Worm (Caenorhabditis elegans): ENCODE data around the gene srlf-23.

srlf-23 gene

DNA sequence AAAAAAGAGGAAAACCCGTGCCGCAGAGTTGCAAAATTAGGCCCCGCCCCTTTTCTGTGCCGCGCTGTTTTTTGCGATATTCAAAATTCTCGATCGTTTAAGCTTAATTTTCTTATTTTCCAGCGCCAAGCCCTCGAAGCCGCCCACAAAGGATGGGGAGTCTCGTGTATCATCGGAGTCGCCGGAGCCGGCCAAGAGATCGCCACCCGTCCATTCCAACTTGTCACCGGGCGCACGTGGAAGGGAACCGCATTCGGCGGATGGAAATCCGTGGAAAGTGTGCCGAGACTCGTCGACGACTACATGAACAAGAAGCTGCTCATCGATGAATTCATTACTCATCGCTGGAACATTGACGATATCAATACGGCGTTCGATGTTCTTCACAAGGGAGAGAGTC, 22.4 kb upstream of the srlf-23 start:
- TF ChIP-seq F37B4.10 (GFP tag; IDR thresholded peaks at IDR 0.05), result peak; percentile 92; the same call in 1 of the 2 replicates
- TF ChIP-seq ceh-91 (GFP tag; IDR thresholded peaks at IDR 0.05), result no peak

ce11 chrV:911474-911873, 18.1 kb upstream of the srlf-23 start, which contains the start of gene adh-5:
TSS of gene adh-5 (plus strand) at chrV:911774.
- no peak for TF ChIP-seq hmg-1.2 (GFP tag; IDR thresholded peaks at IDR 0.05)
- TF ChIP-seq him-1 (tag; optimal IDR thresholded peaks at IDR 0.05), result no peak
- TF ChIP-seq ztf-25 (GFP tag; IDR thresholded peaks at IDR 0.05), result no peak
- no peak for TF ChIP-seq bed-2 (GFP tag; IDR thresholded peaks at IDR 0.05)
- TF ChIP-seq egrh-3 (GFP tag; IDR thresholded peaks at IDR 0.05), result no peak
- no peak for TF ChIP-seq attf-3 (GFP tag; conservative IDR thresholded peaks at IDR 0.05)
- TF ChIP-seq somi-1 (GFP tag; optimal IDR thresholded peaks at IDR 0.05), result no peak

DNA sequence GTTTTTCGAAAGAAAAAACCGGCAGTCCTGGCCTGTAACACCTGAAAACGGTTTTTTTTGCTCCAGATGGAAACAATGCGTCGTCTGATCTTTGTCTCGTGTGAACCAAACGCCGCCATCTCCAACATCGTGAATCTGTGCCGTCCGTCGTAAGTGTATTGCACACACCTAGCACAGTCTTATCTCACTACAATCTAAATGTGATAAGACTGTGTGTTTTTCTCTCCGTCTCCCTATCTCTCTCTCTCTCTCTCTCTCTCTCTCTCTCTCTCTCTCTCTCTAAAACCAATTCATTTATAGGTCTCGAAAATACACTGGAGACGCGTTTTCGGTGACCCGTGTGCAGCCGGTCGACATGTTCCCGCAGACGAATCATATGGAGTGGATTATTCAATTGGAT, 17.3 kb upstream of the srlf-23 start:
- TF ChIP-seq F57C9.4 (tag; optimal IDR thresholded peaks at IDR 0.05) (no peak), efl-1 (GFP tag; optimal IDR thresholded peaks at IDR 0.05) (no peak), nhr-80 (tag; optimal IDR thresholded peaks at IDR 0.05) (peak; percentile 88), snpc-3.4 (tag; optimal IDR thresholded peaks at IDR 0.05) (no peak), Y95B8A.8 (GFP tag; IDR thresholded peaks at IDR 0.05) (no peak), ceh-58 (GFP tag; IDR thresholded peaks at IDR 0.05) (no peak), dox-1 (GFP tag; IDR thresholded peaks at IDR 0.05) (peak; percentile 41; the same call in 1 of the 2 replicates), xnd-1 (tag; optimal IDR thresholded peaks at IDR 0.05) (no peak), ztf-26 (tag; optimal IDR thresholded peaks at IDR 0.05) (no peak), madf-3 (GFP tag; IDR thresholded peaks at IDR 0.05) (no peak), snpc-4 (GFP tag; optimal IDR thresholded peaks at IDR 0.05) (no peak), snpc-4 (tag; optimal IDR thresholded peaks at IDR 0.05) (no peak), B0336.3 (GFP tag; IDR thresholded peaks at IDR 0.05) (no peak), sdz-38 (tag; optimal IDR thresholded peaks at IDR 0.05) (no peak), tbp1 (GFP tag; optimal IDR thresholded peaks at IDR 0.05) (no peak), F52B5.7 (tag; optimal IDR thresholded peaks at IDR 0.05) (no peak), Y53G8AR.9 (GFP tag; conservative IDR thresholded peaks at IDR 0.05) (no peak), cebp-2 (GFP tag; IDR thresholded peaks at IDR 0.05) (no peak), lir-1 (GFP tag; conservative IDR thresholded peaks at IDR 0.05) (no peak), him-1 (tag; optimal IDR thresholded peaks at IDR 0.05) (no peak), ceh-91 (GFP tag; IDR thresholded peaks at IDR 0.05) (no peak), lin-26 (GFP tag; IDR thresholded peaks at IDR 0.05) (no peak), aptf-3 (GFP tag; IDR thresholded peaks at IDR 0.05) (no peak), attf-5 (GFP tag; optimal IDR thresholded peaks at IDR 0.05) (peak; percentile 66), cebp-1 (GFP tag; IDR thresholded peaks at IDR 0.05) (no peak), cebp-1 (tag; optimal IDR thresholded peaks at IDR 0.05) (peak; percentile 26), nhr-120 (GFP tag; IDR thresholded peaks at IDR 0.05) (no peak), D2030.7 (GFP tag; IDR thresholded peaks at IDR 0.05) (no peak), let-607 (tag; optimal IDR thresholded peaks at IDR 0.05) (peak in 1 of 2 experiments; percentile 16), Y67H2A.10 (GFP tag; conservative IDR thresholded peaks at IDR 0.05) (no peak), lag-1 (GFP tag; IDR thresholded peaks at IDR 0.05) (no peak), rec-8 (tag; optimal IDR thresholded peaks at IDR 0.05) (no peak), dpff-1 (tag; optimal IDR thresholded peaks at IDR 0.05) (no peak), madf-8 (GFP tag; conservative IDR thresholded peaks at IDR 0.05) (no peak), egl-18 (GFP tag; IDR thresholded peaks at IDR 0.05) (no peak), aptf-2 (GFP tag; conservative IDR thresholded peaks at IDR 0.05) (no peak), B0035.1 (tag; optimal IDR thresholded peaks at IDR 0.05) (no peak), Y56A3A.18 (GFP tag; IDR thresholded peaks at IDR 0.05) (no peak), C17E4.6 (GFP tag; IDR thresholded peaks at IDR 0.05) (no peak), mel-28 (tag; optimal IDR thresholded peaks at IDR 0.05; ENCODE audit: borderline replicate concordance) (no peak)
